1 worm cellular context compared by ENCODE assay signal in genomic region chrIV:5847986-5848707, ce11.
A peak's percentile ranks its signal among the peaks of the same experiment; 100 is the strongest.
TF ChIP-seq lines count a peak whose summit lies in the region.

Gene sams-3, plus strand, starts transcription at chrIV:5848657.

TF ChIP-seq in whole organism, L1 larva, 84 proteins besides CTCF, POLR2A, EP300 and RAD21 (continued from another document):
- TF ChIP-seq efl-1 (optimal IDR thresholded peaks at IDR 0.05; lab: Kevin White, UChicago) = peak; percentile 41 to 65
- peak; percentile 62 to 94 for TF ChIP-seq efl-1 (GFP tag; optimal IDR thresholded peaks at IDR 0.05 in 1 of 2; lab: Kevin White, UChicago)
- no peak for TF ChIP-seq hlh-17 (GFP tag; optimal IDR thresholded peaks at IDR 0.05; lab: Kevin White, UChicago; ENCODE audit: borderline replicate concordance)
- no peak for TF ChIP-seq aha-1 (tag; optimal IDR thresholded peaks at IDR 0.05; lab: Kevin White, UChicago)
- TF ChIP-seq fkh-10 (GFP tag; optimal IDR thresholded peaks at IDR 0.05; lab: Kevin White, UChicago) = no peak
- TF ChIP-seq nhr-85 (tag; lab: Kevin White, UChicago) = peak; percentile 78
TF ChIP-seq in whole organism, L1 larva: peak in this region for 28.
